In genomic region chrV:7237133-7237532, ce11 we compare ENCODE assay signal across 2 worm cellular contexts.
TF ChIP-seq lines count a peak whose summit lies in the region.

hyls-1 (plus strand) TSS chrV:7237381.

TF ChIP-seq in whole organism, L2 larva, 48 proteins besides CTCF, POLR2A, EP300 and RAD21 (continued from another document):
- TF ChIP-seq nhr-10 (tag; optimal IDR thresholded peaks at IDR 0.05; lab: Kevin White, UChicago) (no peak), alr-1 (tag; optimal IDR thresholded peaks at IDR 0.05; lab: Kevin White, UChicago) (no peak), C34F6.9 (tag; optimal IDR thresholded peaks at IDR 0.05; lab: Kevin White, UChicago) (peak; percentile 79), sem-4 (tag; optimal IDR thresholded peaks at IDR 0.05; lab: Kevin White, UChicago) (peak; percentile 70), gmeb-1 (tag; optimal IDR thresholded peaks at IDR 0.05; lab: Kevin White, UChicago) (peak; percentile 97), ztf-1 (GFP tag; conservative IDR thresholded peaks at IDR 0.05; lab: Robert Waterston, UW) (no peak), elt-3 (tag; optimal IDR thresholded peaks at IDR 0.05; lab: Kevin White, UChicago) (no peak), ztf-11 (tag; optimal IDR thresholded peaks at IDR 0.05; lab: Kevin White, UChicago) (no peak), unc-39 (tag; optimal IDR thresholded peaks at IDR 0.05; lab: Kevin White, UChicago) (no peak), ama-1 (optimal IDR thresholded peaks at IDR 0.05; lab: Kevin White, UChicago) (no peak), nhr-11 (tag; optimal IDR thresholded peaks at IDR 0.05; lab: Kevin White, UChicago) (no peak), ZK546.5 (tag; optimal IDR thresholded peaks at IDR 0.05; lab: Kevin White, UChicago) (peak; percentile 16), skn-1 (tag; optimal IDR thresholded peaks at IDR 0.05; lab: Kevin White, UChicago) (peak; percentile 64), snpc-4 (tag; optimal IDR thresholded peaks at IDR 0.05; lab: Kevin White, UChicago) (peak; percentile 18), fos-1 (tag; optimal IDR thresholded peaks at IDR 0.05; lab: Kevin White, UChicago) (peak; percentile 29), blmp-1 (tag; optimal IDR thresholded peaks at IDR 0.05; lab: Kevin White, UChicago; ENCODE audit: insufficient read depth) (peak; percentile 40), sma-9 (GFP tag; optimal IDR thresholded peaks at IDR 0.05; lab: Kevin White, UChicago) (peak; percentile 77), sma-9 (tag; optimal IDR thresholded peaks at IDR 0.05; lab: Kevin White, UChicago) (no peak), ceh-82 (tag; optimal IDR thresholded peaks at IDR 0.05; lab: Kevin White, UChicago) (peak; percentile 73), lin-13 (GFP tag; optimal IDR thresholded peaks at IDR 0.05; lab: Kevin White, UChicago) (peak; percentile 83), sma-3 (GFP tag; optimal IDR thresholded peaks at IDR 0.05; lab: Kevin White, UChicago) (peak; percentile 85), F13H6.1 (tag; optimal IDR thresholded peaks at IDR 0.05; lab: Kevin White, UChicago) (peak; percentile 78), lin-39 (tag; optimal IDR thresholded peaks at IDR 0.05; lab: Kevin White, UChicago) (no peak), ceh-16 (tag; optimal IDR thresholded peaks at IDR 0.05; lab: Kevin White, UChicago) (no peak), dmd-4 (tag; optimal IDR thresholded peaks at IDR 0.05; lab: Kevin White, UChicago) (no peak)

TF ChIP-seq in whole organism, L4 larva, 104 proteins besides CTCF, POLR2A, EP300 and RAD21 (continued from another document):
- TF ChIP-seq dve-1 (tag; optimal IDR thresholded peaks at IDR 0.05; lab: Kevin White, UChicago; ENCODE audit: insufficient read depth) (peak; percentile 88), nhr-77 (tag; optimal IDR thresholded peaks at IDR 0.05; lab: Kevin White, UChicago) (peak; percentile 71), sdz-12 (GFP tag; optimal IDR thresholded peaks at IDR 0.05; lab: Kevin White, UChicago) (no peak), lin-13 (GFP tag; optimal IDR thresholded peaks at IDR 0.05; lab: Kevin White, UChicago) (peak; percentile 65), F10B5.3 (tag; optimal IDR thresholded peaks at IDR 0.05; lab: Kevin White, UChicago) (no peak), mes-2 (tag; optimal IDR thresholded peaks at IDR 0.05; lab: Kevin White, UChicago; ENCODE audit: poor library complexity, severe bottlenecking) (peak; percentile 92), pha-4 (GFP tag; IDR thresholded peaks at IDR 0.05; lab: Robert Waterston, UW) (no peak), pha-4 (tag; optimal IDR thresholded peaks at IDR 0.05; lab: Kevin White, UChicago) (peak; percentile 75), hlh-30 (tag; optimal IDR thresholded peaks at IDR 0.05; lab: Kevin White, UChicago; ENCODE audit: insufficient read depth) (peak; percentile 85), ceh-62 (tag; optimal IDR thresholded peaks at IDR 0.05; lab: Kevin White, UChicago) (no peak), nhr-102 (tag; optimal IDR thresholded peaks at IDR 0.05; lab: Kevin White, UChicago) (peak; percentile 70), skn-1 (tag; optimal IDR thresholded peaks at IDR 0.05; lab: Kevin White, UChicago) (no peak), mep-1 (tag; optimal IDR thresholded peaks at IDR 0.05; lab: Kevin White, UChicago) (peak; percentile 89), lsy-2 (tag; optimal IDR thresholded peaks at IDR 0.05; lab: Kevin White, UChicago) (peak in 1 of 2 experiments; percentile 86), duxl-1 (tag; optimal IDR thresholded peaks at IDR 0.05; lab: Kevin White, UChicago; ENCODE audit: poor library complexity) (peak; percentile 66), zfp-3 (GFP tag; conservative IDR thresholded peaks at IDR 0.05; lab: Robert Waterston, UW) (0 out of 2 replicates have a peak, but pooled peaks have one; percentile 37), rbr-2 (tag; optimal IDR thresholded peaks at IDR 0.05; lab: Kevin White, UChicago) (peak; percentile 81), nhr-42 (GFP tag; IDR thresholded peaks at IDR 0.05; lab: Robert Waterston, UW) (0 out of 2 replicates have a peak, but pooled peaks have one; percentile 37), arid-1 (GFP tag; conservative IDR thresholded peaks at IDR 0.05; lab: Robert Waterston, UW) (peak; percentile 42; the same call in 1 of the 2 replicates), dmd-9 (GFP tag; IDR thresholded peaks at IDR 0.05; lab: Robert Waterston, UW) (no peak), dmd-6 (GFP tag; IDR thresholded peaks at IDR 0.05; lab: Robert Waterston, UW) (peak; percentile 75), nhr-48 (tag; optimal IDR thresholded peaks at IDR 0.05; lab: Kevin White, UChicago) (peak; percentile 40), hmg-1.1 (GFP tag; IDR thresholded peaks at IDR 0.05; lab: Robert Waterston, UW) (peak; percentile 77), unc-130 (GFP tag; optimal IDR thresholded peaks at IDR 0.05; lab: Kevin White, UChicago) (peak; percentile 50), hlh-11 (tag; optimal IDR thresholded peaks at IDR 0.05; lab: Kevin White, UChicago) (peak; percentile 50), F37D6.2 (tag; optimal IDR thresholded peaks at IDR 0.05; lab: Kevin White, UChicago) (peak; percentile 37), nhr-28 (tag; optimal IDR thresholded peaks at IDR 0.05; lab: Kevin White, UChicago) (peak; percentile 53), aha-1 (tag; lab: Kevin White, UChicago) (peak; percentile 89), hif-1 (tag; optimal IDR thresholded peaks at IDR 0.05; lab: Kevin White, UChicago) (peak in 1 of 2 experiments; percentile 84)
